1 fruit fly cellular context compared by ENCODE assay signal in the genomic region with DNA sequence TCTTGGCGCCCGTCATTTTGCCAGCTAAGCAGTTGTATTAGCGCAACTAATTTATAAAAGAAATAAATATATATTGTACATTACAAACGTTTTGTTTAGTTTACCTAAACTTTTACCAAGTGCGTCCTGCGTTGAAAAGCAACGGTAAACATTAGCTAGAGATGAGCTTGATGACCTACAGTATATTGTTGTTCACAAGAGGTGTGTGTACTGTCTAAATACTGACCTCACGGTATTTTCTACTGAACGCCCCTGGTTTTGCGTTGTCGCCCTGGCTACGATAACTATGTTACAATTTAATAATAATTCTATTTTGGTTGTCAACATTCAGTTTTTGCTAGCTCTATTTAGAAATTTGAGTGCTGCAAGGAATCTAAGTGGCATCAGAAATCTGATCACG.
A peak's percentile ranks its signal among the peaks of the same experiment; 100 is the strongest.
TF ChIP-seq lines count a peak whose summit lies in the region.

A gene (plus strand): TSS at position 262 of the 400 bp plus-strand sequence.

TF ChIP-seq in whole organism, embryonic, 481 proteins besides CTCF, POLR2A, EP300 and RAD21 (continued from another document and continues in another):
- TF ChIP-seq knrl (GFP tag; IDR thresholded peaks at IDR 0.05; lab: Robert Waterston, UW; ENCODE audit: partially characterized antibody): peak; percentile 62
- TF ChIP-seq GATAe (GFP tag; conservative IDR thresholded peaks at IDR 0.05; lab: Robert Waterston, UW): no peak
- no peak for TF ChIP-seq CG8388 (GFP tag; optimal IDR thresholded peaks at IDR 0.05; lab: Kevin White, UChicago)
- peak; percentile 6 for TF ChIP-seq D19B (GFP tag; optimal IDR thresholded peaks at IDR 0.05; lab: Kevin White, UChicago)
- no peak for TF ChIP-seq so (GFP tag; IDR thresholded peaks at IDR 0.05; lab: Robert Waterston, UW)
- TF ChIP-seq CG11247 (GFP tag; IDR thresholded peaks at IDR 0.05; lab: Robert Waterston, UW): no peak
- TF ChIP-seq pfk (GFP tag; optimal IDR thresholded peaks at IDR 0.05; lab: Kevin White, UChicago): no peak
- no peak for TF ChIP-seq peb (GFP tag; IDR thresholded peaks at IDR 0.05; lab: Robert Waterston, UW)
- no peak for TF ChIP-seq CG11695 (GFP tag; IDR thresholded peaks at IDR 0.05; lab: Robert Waterston, UW)
- TF ChIP-seq h (optimal IDR thresholded peaks at IDR 0.05; lab: Kevin White, UChicago): no peak
- no peak for TF ChIP-seq gce (GFP tag; IDR thresholded peaks at IDR 0.05; lab: Robert Waterston, UW)
- TF ChIP-seq CG7928 (GFP tag; optimal IDR thresholded peaks at IDR 0.05; lab: Kevin White, UChicago): peak; percentile 98
- no peak for TF ChIP-seq CG6272 (GFP tag; IDR thresholded peaks at IDR 0.05; lab: Robert Waterston, UW)
- no peak for TF ChIP-seq sima (GFP tag; optimal IDR thresholded peaks at IDR 0.05; lab: Kevin White, UChicago)
- peak; percentile 56 for TF ChIP-seq Mad (GFP tag; optimal IDR thresholded peaks at IDR 0.05; lab: Kevin White, UChicago)
- peak; percentile 76 for TF ChIP-seq CG15514 (GFP tag; optimal IDR thresholded peaks at IDR 0.05; lab: Kevin White, UChicago)
- TF ChIP-seq HmgZ (tag; optimal IDR thresholded peaks at IDR 0.05; lab: Kevin White, UChicago): peak; percentile 70
- TF ChIP-seq row (GFP tag; IDR thresholded peaks at IDR 0.05; lab: Robert Waterston, UW): peak; percentile 52
- TF ChIP-seq vnd (GFP tag; IDR thresholded peaks at IDR 0.05; lab: Robert Waterston, UW; ENCODE audit: partially characterized antibody): no peak
- TF ChIP-seq Hmr (GFP tag; optimal IDR thresholded peaks at IDR 0.05; lab: Kevin White, UChicago): peak; percentile 63
- TF ChIP-seq Mrtf (GFP tag; IDR thresholded peaks at IDR 0.05; lab: Robert Waterston, UW): no peak
- no peak for TF ChIP-seq CG7271 (tag; optimal IDR thresholded peaks at IDR 0.05; lab: Kevin White, UChicago)
- TF ChIP-seq sim (GFP tag; IDR thresholded peaks at IDR 0.05; lab: Robert Waterston, UW): no peak
- no peak for TF ChIP-seq bcd (GFP tag; optimal IDR thresholded peaks at IDR 0.05; lab: Kevin White, UChicago)
- TF ChIP-seq CG2199 (GFP tag; IDR thresholded peaks at IDR 0.05; lab: Robert Waterston, UW): peak; percentile 75; the same call in 2 of the 3 replicates
- no peak for TF ChIP-seq CG12744 (GFP tag; optimal IDR thresholded peaks at IDR 0.05; lab: Kevin White, UChicago)
- peak; percentile 9 for TF ChIP-seq dm (GFP tag; optimal IDR thresholded peaks at IDR 0.05; lab: Kevin White, UChicago)
- peak; percentile 77 for TF ChIP-seq CG1603 (tag; optimal IDR thresholded peaks at IDR 0.05; lab: Kevin White, UChicago)
- TF ChIP-seq CG8281 (tag; optimal IDR thresholded peaks at IDR 0.05; lab: Kevin White, UChicago): no peak
- no peak for TF ChIP-seq cad (GFP tag; optimal IDR thresholded peaks at IDR 0.05; lab: Kevin White, UChicago)
- peak; percentile 35 for TF ChIP-seq HmgD (GFP tag; optimal IDR thresholded peaks at IDR 0.05; lab: Kevin White, UChicago)
- no peak for TF ChIP-seq klu (GFP tag; IDR thresholded peaks at IDR 0.05; lab: Robert Waterston, UW)
- TF ChIP-seq HHEX (GFP tag; optimal IDR thresholded peaks at IDR 0.05; lab: Kevin White, UChicago): no peak
- TF ChIP-seq ham (GFP tag; IDR thresholded peaks at IDR 0.05; lab: Robert Waterston, UW): no peak
- TF ChIP-seq CG12071 (GFP tag; optimal IDR thresholded peaks at IDR 0.05; lab: Kevin White, UChicago): no peak
- TF ChIP-seq wor (GFP tag; IDR thresholded peaks at IDR 0.05; lab: Robert Waterston, UW): no peak
- no peak for TF ChIP-seq ac (GFP tag; optimal IDR thresholded peaks at IDR 0.05; lab: Kevin White, UChicago)
- no peak for TF ChIP-seq CG14667 (GFP tag; IDR thresholded peaks at IDR 0.05; lab: Robert Waterston, UW)
- TF ChIP-seq jumu (GFP tag; optimal IDR thresholded peaks at IDR 0.05; lab: Kevin White, UChicago): peak; percentile 8
- no peak for TF ChIP-seq CG5953 (GFP tag; IDR thresholded peaks at IDR 0.05; lab: Robert Waterston, UW)
- TF ChIP-seq CG1792 (GFP tag; optimal IDR thresholded peaks at IDR 0.05; lab: Kevin White, UChicago): no peak
- no peak for TF ChIP-seq CG7556 (GFP tag; optimal IDR thresholded peaks at IDR 0.05; lab: Kevin White, UChicago)
- TF ChIP-seq CG3995 (GFP tag; optimal IDR thresholded peaks at IDR 0.05; lab: Kevin White, UChicago): no peak
- TF ChIP-seq grau (tag; optimal IDR thresholded peaks at IDR 0.05; lab: Kevin White, UChicago): peak; percentile 31
- peak; percentile 36 for TF ChIP-seq caup (GFP tag; optimal IDR thresholded peaks at IDR 0.05; lab: Kevin White, UChicago; ENCODE audit: severe bottlenecking)
- no peak for TF ChIP-seq CG18764 (GFP tag; optimal IDR thresholded peaks at IDR 0.05; lab: Kevin White, UChicago)
- no peak for TF ChIP-seq Doc2 (GFP tag; IDR thresholded peaks at IDR 0.05; lab: Robert Waterston, UW)
- TF ChIP-seq NC2β (GFP tag; optimal IDR thresholded peaks at IDR 0.05; lab: Kevin White, UChicago): no peak
- no peak for TF ChIP-seq Neu2 (GFP tag; optimal IDR thresholded peaks at IDR 0.05; lab: Kevin White, UChicago; ENCODE audit: borderline replicate concordance)
- no peak for TF ChIP-seq HLHmδ (GFP tag; optimal IDR thresholded peaks at IDR 0.05; lab: Kevin White, UChicago)
- no peak for TF ChIP-seq CG15269 (tag; optimal IDR thresholded peaks at IDR 0.05; lab: Kevin White, UChicago)
- TF ChIP-seq CG5180 (GFP tag; optimal IDR thresholded peaks at IDR 0.05; lab: Kevin White, UChicago): no peak
- TF ChIP-seq CG4404 (GFP tag; IDR thresholded peaks at IDR 0.05; lab: Robert Waterston, UW): no peak
- no peak for TF ChIP-seq pb (GFP tag; optimal IDR thresholded peaks at IDR 0.05; lab: Kevin White, UChicago)
- peak; percentile 93 for TF ChIP-seq Lhr (GFP tag; optimal IDR thresholded peaks at IDR 0.05; lab: Kevin White, UChicago)
- no peak for TF ChIP-seq cg (GFP tag; optimal IDR thresholded peaks at IDR 0.05; lab: Kevin White, UChicago)
- no peak for TF ChIP-seq Meics (GFP tag; optimal IDR thresholded peaks at IDR 0.05; lab: Kevin White, UChicago)
- no peak for TF ChIP-seq CG10366 (GFP tag; IDR thresholded peaks at IDR 0.05; lab: Robert Waterston, UW)
- TF ChIP-seq bab2 (GFP tag; optimal IDR thresholded peaks at IDR 0.05; lab: Kevin White, UChicago): no peak
- no peak for TF ChIP-seq CG3065 (GFP tag; optimal IDR thresholded peaks at IDR 0.05; lab: Kevin White, UChicago)
- 0 out of 2 replicates have a peak, but pooled peaks have one; percentile 17 for TF ChIP-seq CG14441 (GFP tag; IDR thresholded peaks at IDR 0.05; lab: Robert Waterston, UW)
- no peak for TF ChIP-seq crp (GFP tag; optimal IDR thresholded peaks at IDR 0.05; lab: Kevin White, UChicago)
- TF ChIP-seq CG12391 (tag; optimal IDR thresholded peaks at IDR 0.05; lab: Kevin White, UChicago): peak; percentile 41
- TF ChIP-seq CG10274 (GFP tag; optimal IDR thresholded peaks at IDR 0.05; lab: Kevin White, UChicago): no peak
- no peak for TF ChIP-seq tio (GFP tag; optimal IDR thresholded peaks at IDR 0.05; lab: Kevin White, UChicago)
- no peak for TF ChIP-seq CG31365 (tag; optimal IDR thresholded peaks at IDR 0.05; lab: Kevin White, UChicago)
- TF ChIP-seq CG9797 (GFP tag; optimal IDR thresholded peaks at IDR 0.05; lab: Kevin White, UChicago): peak; percentile 51
- no peak for TF ChIP-seq CG30431 (GFP tag; optimal IDR thresholded peaks at IDR 0.05; lab: Kevin White, UChicago)
- no peak for TF ChIP-seq lbe (GFP tag; optimal IDR thresholded peaks at IDR 0.05; lab: Kevin White, UChicago)
- TF ChIP-seq grn (GFP tag; optimal IDR thresholded peaks at IDR 0.05; lab: Kevin White, UChicago): no peak
- peak; percentile 40; the same call in 2 of the 3 replicates for TF ChIP-seq CG34224 (GFP tag; IDR thresholded peaks at IDR 0.05; lab: Robert Waterston, UW; ENCODE audit: partially characterized antibody)
- no peak for TF ChIP-seq crol (GFP tag; IDR thresholded peaks at IDR 0.05; lab: Robert Waterston, UW)
- no peak for TF ChIP-seq Abd-B (GFP tag; optimal IDR thresholded peaks at IDR 0.05; lab: Kevin White, UChicago)
- no peak for TF ChIP-seq CG6654 (GFP tag; optimal IDR thresholded peaks at IDR 0.05; lab: Kevin White, UChicago)
- TF ChIP-seq chif (GFP tag; optimal IDR thresholded peaks at IDR 0.05; lab: Kevin White, UChicago): peak in 1 of 2 experiments; percentile 3
- no peak for TF ChIP-seq CG11696 (GFP tag; IDR thresholded peaks at IDR 0.05; lab: Robert Waterston, UW)
- no peak for TF ChIP-seq Optix (GFP tag; IDR thresholded peaks at IDR 0.05; lab: Robert Waterston, UW)
- no peak for TF ChIP-seq CG17359 (tag; optimal IDR thresholded peaks at IDR 0.05; lab: Kevin White, UChicago)
- TF ChIP-seq Deaf1 (tag; optimal IDR thresholded peaks at IDR 0.05; lab: Kevin White, UChicago): no peak
- TF ChIP-seq Tbp (GFP tag; optimal IDR thresholded peaks at IDR 0.05; lab: Kevin White, UChicago): no peak
- no peak for TF ChIP-seq CG14860 (GFP tag; IDR thresholded peaks at IDR 0.05; lab: Robert Waterston, UW; ENCODE audit: partially characterized antibody)
- TF ChIP-seq fd96Cb (tag; optimal IDR thresholded peaks at IDR 0.05; lab: Kevin White, UChicago): no peak
- no peak for TF ChIP-seq dmrt11E (tag; optimal IDR thresholded peaks at IDR 0.05; lab: Kevin White, UChicago)
- no peak for TF ChIP-seq tap (tag; optimal IDR thresholded peaks at IDR 0.05; lab: Kevin White, UChicago)
- TF ChIP-seq Kr (GFP tag; optimal IDR thresholded peaks at IDR 0.05; lab: Kevin White, UChicago): no peak
- no peak for TF ChIP-seq Lpt (GFP tag; optimal IDR thresholded peaks at IDR 0.05; lab: Kevin White, UChicago)
- TF ChIP-seq CG18619 (GFP tag; optimal IDR thresholded peaks at IDR 0.05; lab: Kevin White, UChicago): no peak
- TF ChIP-seq sens-2 (GFP tag; IDR thresholded peaks at IDR 0.05; lab: Robert Waterston, UW): no peak
- TF ChIP-seq lov (optimal IDR thresholded peaks at IDR 0.05; lab: Kevin White, UChicago): no peak
- no peak for TF ChIP-seq lov (GFP tag; IDR thresholded peaks at IDR 0.05; lab: Robert Waterston, UW)
- TF ChIP-seq CG30403 (GFP tag; optimal IDR thresholded peaks at IDR 0.05; lab: Kevin White, UChicago): peak; percentile 40
- TF ChIP-seq NFAT (GFP tag; IDR thresholded peaks at IDR 0.05; lab: Robert Waterston, UW): no peak; the same call in 1 of the 2 replicates
- no peak for TF ChIP-seq TFAM (GFP tag; optimal IDR thresholded peaks at IDR 0.05; lab: Kevin White, UChicago)
- TF ChIP-seq Sox100B (GFP tag; optimal IDR thresholded peaks at IDR 0.05; lab: Kevin White, UChicago): no peak
- no peak for TF ChIP-seq nerfin-1 (tag; optimal IDR thresholded peaks at IDR 0.05; lab: Kevin White, UChicago)
- TF ChIP-seq Dll (GFP tag; IDR thresholded peaks at IDR 0.05; lab: Robert Waterston, UW; ENCODE audit: partially characterized antibody): peak; percentile 46
- peak; percentile 48; the same call in 1 of the 2 replicates for TF ChIP-seq hbn (GFP tag; IDR thresholded peaks at IDR 0.05; lab: Robert Waterston, UW; ENCODE audit: partially characterized antibody)
- no peak for TF ChIP-seq ATbp (GFP tag; optimal IDR thresholded peaks at IDR 0.05; lab: Kevin White, UChicago)
- TF ChIP-seq trh (GFP tag; optimal IDR thresholded peaks at IDR 0.05; lab: Kevin White, UChicago): peak; percentile 19
- TF ChIP-seq CG8478 (optimal IDR thresholded peaks at IDR 0.05; lab: Kevin White, UChicago): no peak
- TF ChIP-seq B-H1 (GFP tag; IDR thresholded peaks at IDR 0.05; lab: Robert Waterston, UW): no peak
- no peak for TF ChIP-seq CG1024 (GFP tag; IDR thresholded peaks at IDR 0.05; lab: Robert Waterston, UW)
- TF ChIP-seq Eip74EF (GFP tag; optimal IDR thresholded peaks at IDR 0.05; lab: Kevin White, UChicago): no peak
- no peak for TF ChIP-seq CG9609 (GFP tag; optimal IDR thresholded peaks at IDR 0.05; lab: Kevin White, UChicago)
- TF ChIP-seq Lim3 (GFP tag; IDR thresholded peaks at IDR 0.05; lab: Robert Waterston, UW): no peak
- peak; percentile 54 for TF ChIP-seq lilli (GFP tag; optimal IDR thresholded peaks at IDR 0.05; lab: Kevin White, UChicago)
- TF ChIP-seq CG2116 (GFP tag; optimal IDR thresholded peaks at IDR 0.05; lab: Kevin White, UChicago): peak; percentile 41
- peak in 1 of 2 experiments; percentile 48 for TF ChIP-seq Pdp1 (GFP tag; optimal IDR thresholded peaks at IDR 0.05; lab: Kevin White, UChicago)
- no peak for TF ChIP-seq CG16863 (GFP tag; optimal IDR thresholded peaks at IDR 0.05; lab: Kevin White, UChicago)
- TF ChIP-seq CG32532 (GFP tag; IDR thresholded peaks at IDR 0.05; lab: Robert Waterston, UW): peak; percentile 41; the same call in 1 of the 2 replicates
- TF ChIP-seq gcm (GFP tag; optimal IDR thresholded peaks at IDR 0.05; lab: Kevin White, UChicago): no peak
- TF ChIP-seq CG15479 (GFP tag; optimal IDR thresholded peaks at IDR 0.05; lab: Kevin White, UChicago): no peak
- peak; percentile 25; the same call in 1 of the 2 replicates for TF ChIP-seq CG3847 (GFP tag; IDR thresholded peaks at IDR 0.05; lab: Robert Waterston, UW)
- TF ChIP-seq Elba2 (GFP tag; optimal IDR thresholded peaks at IDR 0.05; lab: Kevin White, UChicago): peak; percentile 8
- no peak for TF ChIP-seq scrt (GFP tag; optimal IDR thresholded peaks at IDR 0.05; lab: Kevin White, UChicago)
- no peak for TF ChIP-seq CG2678 (tag; optimal IDR thresholded peaks at IDR 0.05; lab: Kevin White, UChicago)
- no peak for TF ChIP-seq dimm (GFP tag; IDR thresholded peaks at IDR 0.05; lab: Robert Waterston, UW)
- TF ChIP-seq br (optimal IDR thresholded peaks at IDR 0.05; lab: Kevin White, UChicago): no peak
- TF ChIP-seq CG7786 (GFP tag; optimal IDR thresholded peaks at IDR 0.05; lab: Kevin White, UChicago): no peak
- TF ChIP-seq Ada2b (GFP tag; IDR thresholded peaks at IDR 0.05; lab: Robert Waterston, UW): 0 out of 2 replicates have a peak, but pooled peaks have one; percentile 11
- no peak for TF ChIP-seq gro (GFP tag; optimal IDR thresholded peaks at IDR 0.05; lab: Kevin White, UChicago)
- TF ChIP-seq Bdp1 (GFP tag; optimal IDR thresholded peaks at IDR 0.05; lab: Kevin White, UChicago): peak; percentile 17
- no peak for TF ChIP-seq toy (GFP tag; IDR thresholded peaks at IDR 0.05; lab: Robert Waterston, UW)
- peak; percentile 77 for TF ChIP-seq CG12659 (GFP tag; optimal IDR thresholded peaks at IDR 0.05; lab: Kevin White, UChicago)
- TF ChIP-seq CG34376 (GFP tag; optimal IDR thresholded peaks at IDR 0.05; lab: Kevin White, UChicago): peak; percentile 1
- no peak for TF ChIP-seq ftz-f1 (GFP tag; optimal IDR thresholded peaks at IDR 0.05; lab: Kevin White, UChicago)
- TF ChIP-seq ara (GFP tag; IDR thresholded peaks at IDR 0.05; lab: Robert Waterston, UW): no peak
- TF ChIP-seq CG6254 (GFP tag; optimal IDR thresholded peaks at IDR 0.05; lab: Kevin White, UChicago): no peak
- TF ChIP-seq CG16813 (GFP tag; IDR thresholded peaks at IDR 0.05; lab: Robert Waterston, UW; ENCODE audit: partially characterized antibody): peak; percentile 53; the same call in 2 of the 3 replicates
- peak; percentile 27 for TF ChIP-seq CG13624 (GFP tag; optimal IDR thresholded peaks at IDR 0.05; lab: Kevin White, UChicago)
